Worm (Caenorhabditis elegans): ENCODE data around the gene fbxa-59.

DNA sequence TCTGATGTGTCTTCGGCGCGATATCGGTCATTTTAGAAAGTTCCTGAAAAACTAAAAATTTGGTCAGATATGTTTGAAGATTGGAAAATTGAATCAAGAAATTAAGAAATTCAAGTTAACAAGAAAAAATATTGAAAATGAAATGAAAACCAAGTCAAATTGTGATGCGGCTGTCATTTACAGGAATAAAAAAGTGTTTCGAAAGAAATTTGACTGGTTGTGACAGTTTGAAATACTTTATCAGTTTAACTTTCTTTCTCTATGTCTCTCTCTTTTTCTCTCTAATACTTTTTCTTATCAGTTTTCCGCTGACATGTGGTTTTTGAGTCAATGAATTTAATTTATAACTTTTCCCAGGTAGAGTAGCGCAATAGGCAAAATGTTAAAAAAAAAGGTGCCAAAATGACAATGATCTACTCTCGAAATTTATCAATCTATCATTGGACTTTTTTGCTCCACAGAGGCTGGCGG is 7.2 kb downstream of the fbxa-59 start, which contains the start of gene fbxa-55:
- TF ChIP-seq ama-1 (optimal IDR thresholded peaks at IDR 0.05) = no peak
- no peak for TF ChIP-seq nhr-12 (tag; optimal IDR thresholded peaks at IDR 0.05)
- no peak for TF ChIP-seq ZK546.5 (tag; optimal IDR thresholded peaks at IDR 0.05)
- no peak for TF ChIP-seq unc-39 (tag; optimal IDR thresholded peaks at IDR 0.05)
- no peak for TF ChIP-seq nfya-1 (tag; optimal IDR thresholded peaks at IDR 0.05; ENCODE audit: insufficient read depth)

Data from whole organism, L3 larva.